Worm (Caenorhabditis elegans): ENCODE measurements around the gene F53C11.5.

ce11 chrV:13812931-13813330 is 25.6 kb downstream of the F53C11.5 start, which contains the start of gene ceh-24:
- TF ChIP-seq ets-4 (GFP tag; optimal IDR thresholded peaks at IDR 0.05) (no peak), mel-28 (tag; optimal IDR thresholded peaks at IDR 0.05; ENCODE audit: borderline replicate concordance) (no peak), F49E8.2 (tag; optimal IDR thresholded peaks at IDR 0.05; ENCODE audit: insufficient read depth) (no peak), ztf-6 (GFP tag; IDR thresholded peaks at IDR 0.05) (no peak), madf-6 (GFP tag; IDR thresholded peaks at IDR 0.05) (no peak), unc-130 (GFP tag; optimal IDR thresholded peaks at IDR 0.05) (no peak), somi-1 (GFP tag; optimal IDR thresholded peaks at IDR 0.05) (no peak), lin-40 (tag; optimal IDR thresholded peaks at IDR 0.05) (no peak), K12H6.12 (tag; optimal IDR thresholded peaks at IDR 0.05) (no peak), B0336.3 (GFP tag; IDR thresholded peaks at IDR 0.05) (no peak), egl-44 (GFP tag; IDR thresholded peaks at IDR 0.05) (no peak)

Data from whole organism, young adult.